Worm (Caenorhabditis elegans) whole organism, L4 larva: ENCODE data around the gene R07B7.6.
A peak's percentile ranks its signal among the peaks of the same experiment; 100 is the strongest.

ENCODE experiments used
- F37D6.2 ChIP-seq: sonication (generic microtip); optimal IDR thresholded peaks from 2 replicates; lab custom pipeline; 2016; ENCODE audit warnings: mild to moderate bottlenecking, missing genetic modification characterization, missing compliant biosample characterization
- ZK546.5 ChIP-seq, 2 experiments: sonication (generic microtip); optimal IDR thresholded peaks; 2 replicates each; lab custom pipeline; 2017; ENCODE audit warnings: missing biosample characterization in 2 of 2, missing genetic modification characterization in 2 of 2
- aha-1 ChIP-seq: fragments of 150-350 bp; peaks from one replicate; lab custom pipeline; 2014; ENCODE audit warnings: missing biosample characterization, missing genetic modification characterization
- aly-2 ChIP-seq: sonication (generic microtip); optimal IDR thresholded peaks from 2 replicates; lab custom pipeline; 2018; ENCODE audit warnings: missing biosample characterization, missing genetic modification characterization
- ama-1 ChIP-seq: fragments of 150-350 bp; optimal IDR thresholded peaks from 2 replicates; lab custom pipeline; 2014; ENCODE audit warnings: inconsistent platforms, mixed read lengths
- arid-1 ChIP-seq: fragments of 200-800 bp; sonication (Bioruptor generic); conservative IDR thresholded peaks from 2 replicates; pipeline ENCODE4 v1.3.6; 2022; ENCODE audit warnings: missing genetic modification reagents, missing genetic modification characterization, missing compliant biosample characterization
- ceh-28 ChIP-seq: fragments of 150-350 bp; optimal IDR thresholded peaks from 2 replicates; lab custom pipeline; 2014; ENCODE audit warnings: missing biosample characterization, missing genetic modification reagents, missing genetic modification characterization
- ceh-32 ChIP-seq: sonication (generic microtip); optimal IDR thresholded peaks from 2 replicates; lab custom pipeline; 2016; ENCODE audit warnings: mild to moderate bottlenecking, missing genetic modification characterization, missing compliant biosample characterization; ENCODE audit not compliant: poor library complexity
- ceh-44 ChIP-seq: fragments of 200-800 bp; sonication (Bioruptor generic); IDR thresholded peaks from 2 replicates; pipeline ENCODE4 v1.3.6; 2022; ENCODE audit warnings: missing genetic modification reagents, missing genetic modification characterization, missing compliant biosample characterization
- ceh-62 ChIP-seq: sonication (generic microtip); optimal IDR thresholded peaks from 2 replicates; lab custom pipeline; 2017; ENCODE audit warnings: missing biosample characterization, missing genetic modification characterization
- ctbp-1 ChIP-seq: fragments of 200-800 bp; sonication (Bioruptor generic); IDR thresholded peaks from 2 replicates; pipeline ENCODE4 v1.3.6; 2022; ENCODE audit warnings: missing genetic modification reagents, missing genetic modification characterization, missing compliant biosample characterization
- dmd-6 ChIP-seq: fragments of 200-800 bp; sonication (Bioruptor generic); IDR thresholded peaks from 2 replicates; pipeline ENCODE4 v1.3.6; 2022; ENCODE audit warnings: missing genetic modification reagents, missing genetic modification characterization, missing compliant biosample characterization
- dmd-8 ChIP-seq: fragments of 200-800 bp; sonication (Bioruptor generic); IDR thresholded peaks from 2 replicates; pipeline ENCODE4 v1.3.6; 2022; ENCODE audit warnings: missing genetic modification characterization, missing compliant biosample characterization
- egl-27 ChIP-seq: sonication (generic microtip); optimal IDR thresholded peaks from 3 replicates; lab custom pipeline; 2017; ENCODE audit warnings: missing biosample characterization, missing genetic modification reagents, missing genetic modification characterization
- egl-43 ChIP-seq: fragments of 200-800 bp; sonication (Bioruptor generic); IDR thresholded peaks from 2 replicates; pipeline ENCODE4 v1.3.6; 2022; ENCODE audit warnings: missing genetic modification reagents, missing genetic modification characterization, missing compliant biosample characterization
- fos-1 ChIP-seq: fragments of 150-350 bp; optimal IDR thresholded peaks from 2 replicates; lab custom pipeline; 2014; ENCODE audit warnings: missing biosample characterization, missing genetic modification characterization
- hif-1 ChIP-seq, 2 experiments: sonication (generic microtip); optimal IDR thresholded peaks; 2 replicates each; lab custom pipeline; 2016 to 2017; ENCODE audit warnings: missing compliant biosample characterization in 2 of 2, missing genetic modification characterization in 2 of 2, missing genetic modification reagents in 2 of 2, missing genotype in 2 of 2, mild to moderate bottlenecking in 1 of 2
- hlh-30 ChIP-seq: sonication (generic microtip); optimal IDR thresholded peaks from 2 replicates; lab custom pipeline; 2017; ENCODE audit warnings: antibody characterized with exemption, mild to moderate bottlenecking, missing genetic modification characterization, missing compliant biosample characterization; ENCODE audit not compliant: insufficient read depth
- hmg-1.1 ChIP-seq: fragments of 200-800 bp; sonication (Bioruptor generic); IDR thresholded peaks from 2 replicates; pipeline ENCODE4 v1.3.6; 2022; ENCODE audit warnings: missing genetic modification reagents, missing genetic modification characterization, missing compliant biosample characterization
- lin-13 ChIP-seq: fragments of 150-350 bp; optimal IDR thresholded peaks from 2 replicates; lab custom pipeline; 2014; ENCODE audit warnings: missing biosample characterization, missing genetic modification reagents, missing genetic modification characterization
- lin-38 ChIP-seq: fragments of 200-800 bp; sonication (Bioruptor generic); IDR thresholded peaks from 2 replicates; pipeline ENCODE4 v1.3.6; 2022; ENCODE audit warnings: missing genetic modification reagents, missing genetic modification characterization, missing compliant biosample characterization
- lsy-2 ChIP-seq, 2 experiments: fragments of 150-350 bp in 1 of 2; sonication (generic microtip) in 1 of 2; optimal IDR thresholded peaks; 2 replicates each; lab custom pipeline; 2014 to 2017; ENCODE audit warnings: missing biosample characterization in 2 of 2, missing genetic modification characterization in 2 of 2
- madf-9 ChIP-seq: fragments of 200-800 bp; sonication (Bioruptor generic); conservative IDR thresholded peaks from 2 replicates; pipeline ENCODE4 v1.3.6; 2022; ENCODE audit warnings: missing genetic modification reagents, missing genetic modification characterization, missing compliant biosample characterization
- mep-1 ChIP-seq: fragments of 150-350 bp; sonication (generic microtip); optimal IDR thresholded peaks from 3 replicates; lab custom pipeline; 2014; ENCODE audit warnings: missing biosample characterization, missing genetic modification characterization
- mes-2 ChIP-seq: sonication (generic microtip); optimal IDR thresholded peaks from 2 replicates; lab custom pipeline; 2016; ENCODE audit warnings: missing genotype, mild to moderate bottlenecking, missing genetic modification characterization, missing compliant biosample characterization; ENCODE audit not compliant: poor library complexity, severe bottlenecking
- mxl-2 ChIP-seq: fragments of 200-800 bp; sonication (Bioruptor generic); conservative IDR thresholded peaks from 2 replicates; pipeline ENCODE4 v1.3.6; 2022; ENCODE audit warnings: missing genetic modification reagents, missing genetic modification characterization, missing compliant biosample characterization
- nhr-25 ChIP-seq: sonication (generic microtip); optimal IDR thresholded peaks from 2 replicates; lab custom pipeline; 2017; ENCODE audit warnings: missing genetic modification characterization, mild to moderate bottlenecking, missing compliant biosample characterization, antibody characterized with exemption, moderate library complexity, borderline replicate concordance; ENCODE audit not compliant: insufficient read depth
- nhr-6 ChIP-seq: fragments of 150-350 bp; optimal IDR thresholded peaks from 2 replicates; lab custom pipeline; 2014; ENCODE audit warnings: missing biosample characterization, missing genetic modification characterization
- rbr-2 ChIP-seq: sonication (generic microtip); optimal IDR thresholded peaks from 2 replicates; lab custom pipeline; 2016; ENCODE audit warnings: missing genotype, missing genetic modification characterization, missing compliant biosample characterization
- sdz-12 ChIP-seq: fragments of 200-800 bp; sonication (Bioruptor generic); optimal IDR thresholded peaks from 2 replicates; lab custom pipeline; 2018; ENCODE audit warnings: mild to moderate bottlenecking, missing genetic modification characterization, missing compliant biosample characterization
- set-16 ChIP-seq: fragments of 200-800 bp; sonication (Bioruptor generic); IDR thresholded peaks from 2 replicates; pipeline ENCODE4 v1.3.6; 2022; ENCODE audit warnings: missing genetic modification reagents, missing genetic modification characterization, missing compliant biosample characterization
- spr-1 ChIP-seq: sonication (generic microtip); optimal IDR thresholded peaks from 2 replicates; lab custom pipeline; 2016; ENCODE audit warnings: mild to moderate bottlenecking, missing genetic modification characterization, missing compliant biosample characterization
- spr-3 ChIP-seq: fragments of 200-800 bp; sonication (Bioruptor generic); optimal IDR thresholded peaks from 2 replicates; lab custom pipeline; 2018; ENCODE audit warnings: mild to moderate bottlenecking, missing genetic modification characterization, missing compliant biosample characterization
- unc-62 ChIP-seq, 3 experiments: fragments of 150-350 bp in 1 of 3; sonication (generic microtip); optimal IDR thresholded peaks in 2 of 3; peaks in 1 of 3; 1 replicate in 1 of 3; 2 replicates in 2 of 3; lab custom pipeline; 2014 to 2017; ENCODE audit warnings: missing biosample characterization in 3 of 3, missing genetic modification characterization in 3 of 3, missing genetic modification reagents in 3 of 3, missing genotype in 1 of 3
- zip-2 ChIP-seq: fragments of 150-350 bp; optimal IDR thresholded peaks from 2 replicates; lab custom pipeline; 2014; ENCODE audit warnings: missing biosample characterization, missing genetic modification characterization

The R07B7.6 gene

DNA sequence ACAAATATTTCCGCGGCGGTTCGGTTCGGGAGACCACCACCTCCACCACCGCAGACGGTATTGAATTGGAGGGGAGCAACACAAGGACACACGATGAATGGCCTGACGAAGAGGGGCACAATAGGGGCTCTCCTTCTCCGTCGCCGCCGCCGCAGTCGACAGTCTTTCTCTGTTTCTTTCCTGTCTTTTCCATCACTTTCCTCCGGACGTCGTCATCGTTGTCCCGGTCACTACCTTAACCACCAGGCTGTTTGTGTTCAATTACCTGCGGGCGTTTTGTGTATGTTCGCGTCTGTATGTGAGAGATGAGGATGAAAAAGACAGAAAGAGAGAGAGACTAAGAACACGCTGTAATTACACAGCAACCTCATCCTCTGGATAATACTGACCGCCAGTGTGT lies 35.0 kb downstream of the R07B7.6 start (continued):
- TF ChIP-seq nhr-25 (tag; lab: Kevin White, UChicago), result peak; percentile 59
- no peak; the same call in 1 of the 2 replicates for TF ChIP-seq set-16
- TF ChIP-seq ceh-62, result no peak
- TF ChIP-seq aly-2, result no peak
- TF ChIP-seq ceh-28 (tag; lab: Kevin White, UChicago), result no peak
- no peak for TF ChIP-seq mes-2 (tag; lab: Kevin White, UChicago)

DNA sequence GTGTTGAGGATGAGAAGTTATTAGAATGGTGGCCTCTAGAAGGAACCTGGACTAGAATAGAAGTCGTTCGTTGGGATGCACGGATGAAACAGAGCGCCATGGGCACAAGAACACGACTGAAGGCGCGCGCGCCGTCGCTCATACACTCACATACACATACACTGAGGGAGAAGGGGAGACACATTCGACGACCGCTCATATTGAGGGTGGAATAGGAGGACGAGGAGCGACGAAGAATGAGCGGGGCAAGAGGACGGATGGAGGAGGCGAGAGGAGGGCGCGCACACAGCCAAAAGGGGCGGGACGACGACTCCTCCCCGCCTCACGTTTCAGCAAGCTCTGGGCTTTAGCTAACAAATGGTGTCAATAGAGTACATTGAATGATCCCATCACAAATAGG lies 36.0 kb downstream of the R07B7.6 start:
- peak; percentile 34 for TF ChIP-seq rbr-2
- no peak for TF ChIP-seq ceh-62
- TF ChIP-seq F37D6.2 (tag; lab: Kevin White, UChicago), result peak; percentile 9
- TF ChIP-seq spr-1 (tag; lab: Kevin White, UChicago), result peak; percentile 18
- no peak for TF ChIP-seq arid-1 (GFP tag; lab: Robert Waterston, UW)
- TF ChIP-seq mep-1 (tag; lab: Kevin White, UChicago), result peak; percentile 52
- TF ChIP-seq dmd-6 (GFP tag; lab: Robert Waterston, UW), result no peak
- 0 out of 2 replicates have a peak, but pooled peaks have one; percentile 2 for TF ChIP-seq ceh-44 (GFP tag; lab: Robert Waterston, UW)
- TF ChIP-seq egl-43, result peak; percentile 50; the same call in 1 of the 2 replicates
- peak in 1 of 2 experiments; percentile 12 for TF ChIP-seq lsy-2 (tag; optimal IDR thresholded peaks at IDR 0.05; lab: Kevin White, UChicago)
- TF ChIP-seq spr-3 (GFP tag; lab: Kevin White, UChicago), result no peak
- peak; percentile 88 for TF ChIP-seq set-16
- peak; percentile 31 for TF ChIP-seq hlh-30 (tag; lab: Kevin White, UChicago)
- no peak for TF ChIP-seq madf-9 (GFP tag; lab: Robert Waterston, UW)
- TF ChIP-seq ceh-28 (tag; lab: Kevin White, UChicago), result no peak
- TF ChIP-seq lin-38, result peak; percentile 28; the same call in 1 of the 2 replicates
- TF ChIP-seq nhr-6 (tag; lab: Kevin White, UChicago), result peak; percentile 25
- TF ChIP-seq lin-13 (GFP tag; lab: Kevin White, UChicago), result peak; percentile 30
- TF ChIP-seq mes-2 (tag; lab: Kevin White, UChicago), result peak; percentile 51
- TF ChIP-seq nhr-25 (tag; lab: Kevin White, UChicago), result no peak
- TF ChIP-seq dmd-8, result no peak
- TF ChIP-seq fos-1 (tag; lab: Kevin White, UChicago), result no peak
- peak; percentile 45 for TF ChIP-seq ama-1 (lab: Kevin White, UChicago)
- no peak for TF ChIP-seq ceh-32 (tag; lab: Kevin White, UChicago)
- 0 out of 2 replicates have a peak, but pooled peaks have one; percentile 15 for TF ChIP-seq ctbp-1 (GFP tag; lab: Robert Waterston, UW)
- peak; percentile 63 for TF ChIP-seq hmg-1.1 (GFP tag; lab: Robert Waterston, UW)
- peak in 1 of 2 experiments; percentile 14 for TF ChIP-seq hif-1 (tag; optimal IDR thresholded peaks at IDR 0.05; lab: Kevin White, UChicago)

DNA sequence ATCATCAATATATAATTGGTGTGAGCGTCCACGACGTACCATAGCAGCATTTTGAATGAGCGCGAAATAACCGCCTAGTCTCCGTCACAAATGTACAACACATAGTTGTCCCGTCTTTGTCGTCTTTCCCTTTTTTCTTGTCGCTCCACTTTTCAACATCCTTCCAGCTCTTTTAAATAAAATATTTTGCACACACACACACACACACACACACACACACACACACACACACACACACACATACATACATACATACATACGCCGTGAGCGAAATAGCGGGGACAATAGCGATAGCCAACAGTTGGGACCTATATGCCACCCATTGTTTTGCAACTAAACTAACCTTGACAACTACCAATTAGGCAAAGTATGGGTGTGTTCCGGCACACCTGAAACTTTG lies 36.5 kb downstream of the R07B7.6 start:
- TF ChIP-seq lsy-2 (tag; optimal IDR thresholded peaks at IDR 0.05; lab: Kevin White, UChicago) (peak in 1 of 2 experiments; percentile 20), mxl-2 (GFP tag; lab: Robert Waterston, UW) (no peak), sdz-12 (GFP tag; lab: Kevin White, UChicago) (no peak), aha-1 (tag; lab: Kevin White, UChicago) (peak; percentile 63), mes-2 (tag; lab: Kevin White, UChicago) (peak; percentile 33)
- TF ChIP-seq, all 104 proteins: peak for 3

DNA sequence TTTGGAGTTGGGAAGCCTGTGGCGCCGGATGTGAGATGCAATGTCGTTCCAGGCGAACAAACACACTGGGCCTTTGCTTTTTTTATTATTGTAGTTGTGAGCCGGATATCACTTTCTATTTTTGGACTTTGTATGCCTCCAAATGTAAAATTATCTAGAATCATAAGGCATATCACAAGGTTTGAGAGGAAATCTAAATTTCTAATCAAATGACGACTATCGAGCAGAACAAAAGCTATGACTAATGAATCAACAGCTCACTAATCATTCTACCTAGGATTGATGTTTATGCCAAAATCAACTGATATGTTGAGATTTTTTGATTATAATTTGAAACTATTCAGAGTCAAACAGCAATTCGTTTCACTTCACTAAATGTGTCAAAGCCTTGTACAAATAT lies 36.9 kb downstream of the R07B7.6 start:
- no peak for TF ChIP-seq spr-1 (tag; lab: Kevin White, UChicago)
- TF ChIP-seq zip-2 (tag; lab: Kevin White, UChicago), result no peak
- TF ChIP-seq unc-62 (GFP tag; optimal IDR thresholded peaks at IDR 0.05 in 1 of 2; lab: Kevin White, UChicago), result peak in 1 of 2 experiments; percentile 64
- TF ChIP-seq unc-62 (tag; optimal IDR thresholded peaks at IDR 0.05; lab: Kevin White, UChicago), result no peak
- no peak for TF ChIP-seq egl-27 (tag; lab: Kevin White, UChicago)
- TF ChIP-seq ZK546.5 (tag; optimal IDR thresholded peaks at IDR 0.05; lab: Kevin White, UChicago), result no peak
